Fruit fly (Drosophila melanogaster) whole organism: ENCODE measurements around the gene CG43184.

Source experiments
- CG8478 ChIP-seq: fragments of >200 bp; optimal IDR thresholded peaks from 2 replicates; lab custom pipeline; 2018; ENCODE audit warnings: inconsistent platforms
- EcR ChIP-seq, 2 experiments: fragments of >200 bp; optimal IDR thresholded peaks; 2 replicates each; lab custom pipeline; 2017; ENCODE audit warnings: missing biosample characterization in 2 of 2, missing genetic modification characterization in 2 of 2, missing genetic modification reagents in 2 of 2
- psq ChIP-seq: fragments of >200 bp; optimal IDR thresholded peaks from 2 replicates; lab custom pipeline; 2017

- TF ChIP-seq EcR (GFP tag; optimal IDR thresholded peaks at IDR 0.05; lab: Kevin White, UChicago) (no peak), CG8478 (no peak), psq (lab: Kevin White, UChicago) (no peak)
Measured at dm6 chr3L:13837456-13837855, at the start of gene CG43184.
